Worm (Caenorhabditis elegans) whole organism, mixed stage, embryonic: ENCODE results near the gene gly-20.

ENCODE experiments used
- blmp-1 ChIP-seq: fragments of 150-350 bp; optimal IDR thresholded peaks from 2 replicates; lab custom pipeline; 2014; ENCODE audit warnings: missing biosample characterization, missing genetic modification characterization
- ceh-83 ChIP-seq: fragments of 200-800 bp; sonication (Bioruptor generic); optimal IDR thresholded peaks from 2 replicates; lab custom pipeline; 2018; ENCODE audit warnings: mild to moderate bottlenecking, missing genetic modification characterization, missing compliant biosample characterization
- ces-1 ChIP-seq: fragments of 150-350 bp; optimal IDR thresholded peaks from 2 replicates; lab custom pipeline; 2014; ENCODE audit warnings: missing biosample characterization, missing genetic modification reagents, missing genetic modification characterization
- elt-1 ChIP-seq: sonication (generic microtip); optimal IDR thresholded peaks from 2 replicates; lab custom pipeline; 2017; ENCODE audit warnings: missing genetic modification characterization, mild to moderate bottlenecking, missing compliant biosample characterization, antibody characterized with exemption, moderate library complexity, borderline replicate concordance; ENCODE audit not compliant: insufficient read depth
- ham-2 ChIP-seq: fragments of 200-800 bp; sonication (Bioruptor generic); optimal IDR thresholded peaks from 2 replicates; lab custom pipeline; 2018; ENCODE audit warnings: mild to moderate bottlenecking, missing genetic modification characterization, missing compliant biosample characterization
- lin-13 ChIP-seq: fragments of 150-350 bp; optimal IDR thresholded peaks from 2 replicates; lab custom pipeline; 2014; ENCODE audit warnings: missing biosample characterization, missing genetic modification characterization
- lsy-2 ChIP-seq: fragments of 150-350 bp; optimal IDR thresholded peaks from 2 replicates; lab custom pipeline; 2014; ENCODE audit warnings: missing biosample characterization, missing genetic modification characterization
- nhr-12 ChIP-seq: fragments of 150-350 bp; optimal IDR thresholded peaks from 2 replicates; lab custom pipeline; 2014; ENCODE audit warnings: missing biosample characterization, missing genetic modification characterization
- nhr-237 ChIP-seq: fragments of 150-350 bp; optimal IDR thresholded peaks from 2 replicates; lab custom pipeline; 2014; ENCODE audit warnings: missing biosample characterization, missing genetic modification characterization
- nhr-76 ChIP-seq: sonication (generic microtip); optimal IDR thresholded peaks from 2 replicates; lab custom pipeline; 2017; ENCODE audit warnings: missing biosample characterization, missing genetic modification characterization
- snpc-4 ChIP-seq: fragments of 150-350 bp; optimal IDR thresholded peaks from 2 replicates; lab custom pipeline; 2014; ENCODE audit warnings: missing biosample characterization, missing genetic modification characterization

DNA sequence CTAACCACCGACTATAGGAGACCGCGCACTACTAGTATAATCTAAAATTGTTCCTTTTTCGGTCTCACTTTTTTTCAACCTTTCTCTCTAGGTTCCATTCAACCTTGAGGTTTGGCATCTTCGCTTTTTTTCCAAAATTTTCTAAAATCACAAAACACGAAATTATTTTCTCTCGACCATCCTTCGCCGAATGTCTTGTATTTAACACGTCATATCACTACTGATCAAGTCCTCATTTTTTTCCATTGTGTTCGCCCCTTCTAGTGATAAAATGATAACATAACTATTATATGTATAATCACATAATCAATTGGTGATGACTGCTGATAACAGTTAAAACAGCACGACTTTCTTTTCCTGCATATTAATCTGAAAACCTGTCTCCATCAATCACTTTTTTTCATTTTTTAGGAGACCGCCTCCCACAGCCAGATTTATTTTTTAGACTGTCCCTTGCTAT lies 28.7 kb downstream of the gly-20 start, which contains the start of gene T03F7.7:
- TF ChIP-seq snpc-4 (tag; lab: Kevin White, UChicago) (no peak), nhr-12 (no peak), ham-2 (no peak), nhr-237 (no peak), lsy-2 (no peak), blmp-1 (tag; lab: Kevin White, UChicago) (no peak), nhr-76 (tag; lab: Kevin White, UChicago) (no peak), elt-1 (no peak), lin-13 (no peak), ceh-83 (GFP tag; lab: Kevin White, UChicago) (no peak), ces-1 (GFP tag; lab: Kevin White, UChicago) (no peak)
